Fruit fly (Drosophila melanogaster) ovary, adult (tissue): ENCODE data around the gene CG15771.
A peak's percentile ranks its signal among the peaks of the same experiment; 100 is the strongest.

Experiments
- CG17801 ChIP-seq: fragments of 200-800 bp; optimal IDR thresholded peaks from 2 replicates; lab custom pipeline; 2019; ENCODE audit warnings: missing biosample characterization, mild to moderate bottlenecking, missing genetic modification characterization, moderate library complexity; ENCODE audit not compliant: partially characterized antibody

Gene CG15771

DNA sequence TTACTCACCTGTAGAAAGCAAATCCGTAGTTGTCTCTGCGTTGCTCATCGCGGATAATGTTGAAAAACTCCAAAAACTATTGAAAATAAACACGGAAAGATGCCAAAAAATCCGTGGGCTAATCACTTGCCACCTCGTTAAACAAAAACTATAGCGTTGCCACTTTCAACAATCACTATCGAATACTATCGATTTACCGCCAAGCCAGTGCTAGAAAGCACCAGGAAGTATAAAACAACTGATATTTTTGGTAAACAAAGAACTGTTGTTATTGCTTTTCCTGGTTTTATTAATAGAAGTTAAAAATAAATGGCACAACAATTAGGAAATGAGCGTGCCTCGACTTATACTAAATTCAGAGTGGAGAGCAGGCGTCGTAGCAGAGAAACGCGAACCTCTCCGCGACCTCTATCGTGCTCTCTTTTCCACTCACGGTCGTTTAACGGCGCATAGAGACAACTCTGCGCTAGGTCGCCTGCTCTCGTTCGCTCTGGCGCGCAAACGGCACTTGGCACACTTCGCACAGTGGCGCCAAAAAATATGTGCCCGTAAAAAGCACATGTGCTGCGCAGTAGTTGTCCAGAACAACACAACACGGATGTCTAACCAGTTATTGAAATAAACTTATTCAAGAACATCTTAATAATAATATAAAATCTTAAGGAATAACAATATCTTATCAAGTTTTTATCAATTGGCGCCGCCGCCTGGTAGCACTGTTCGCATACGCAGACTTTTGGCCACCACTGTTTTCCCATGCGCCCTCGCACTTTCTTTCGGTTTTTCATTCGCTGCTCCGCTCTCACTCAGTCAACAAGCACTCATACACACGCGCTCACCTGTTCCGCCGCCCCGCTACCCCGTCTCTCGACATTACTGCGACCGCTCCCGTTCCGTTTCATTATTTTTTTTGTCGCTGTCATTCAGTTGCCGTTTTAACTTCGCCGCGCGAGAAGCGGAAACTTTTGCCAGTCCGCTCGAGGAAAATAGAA, at the start of gene CG15771, which contains the start of gene lin-52:
Gene CG15771 (plus strand): TSS at position 738 of the 992 bp plus-strand sequence.
Gene lin-52 (minus strand): TSS at position 122 of the 992 bp plus-strand sequence.
- peak; percentile 96 for TF ChIP-seq CG17801 (GFP tag; lab: Kevin White, UChicago)

DNA sequence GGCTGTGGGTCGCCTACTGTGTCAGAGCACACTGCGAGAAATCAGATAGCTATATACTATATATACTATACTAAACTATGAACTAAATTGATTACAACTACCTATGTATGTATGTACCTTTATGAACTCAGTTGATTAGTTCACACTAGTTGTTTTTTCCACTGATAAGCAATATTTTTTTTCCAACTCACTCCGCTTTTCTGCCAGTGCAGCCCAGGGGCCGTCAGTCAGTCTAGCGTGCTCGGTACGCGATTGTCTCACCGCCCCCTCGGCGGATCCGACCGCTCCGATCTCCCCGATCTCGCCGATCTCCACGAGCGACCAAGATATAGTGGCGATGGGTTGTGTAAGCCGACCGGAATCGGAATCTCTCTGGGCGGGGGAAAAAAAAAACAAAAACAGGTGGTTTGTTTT, 49.5 kb upstream of the CG15771 start:
- TF ChIP-seq CG17801 (GFP tag; lab: Kevin White, UChicago): no peak

DNA sequence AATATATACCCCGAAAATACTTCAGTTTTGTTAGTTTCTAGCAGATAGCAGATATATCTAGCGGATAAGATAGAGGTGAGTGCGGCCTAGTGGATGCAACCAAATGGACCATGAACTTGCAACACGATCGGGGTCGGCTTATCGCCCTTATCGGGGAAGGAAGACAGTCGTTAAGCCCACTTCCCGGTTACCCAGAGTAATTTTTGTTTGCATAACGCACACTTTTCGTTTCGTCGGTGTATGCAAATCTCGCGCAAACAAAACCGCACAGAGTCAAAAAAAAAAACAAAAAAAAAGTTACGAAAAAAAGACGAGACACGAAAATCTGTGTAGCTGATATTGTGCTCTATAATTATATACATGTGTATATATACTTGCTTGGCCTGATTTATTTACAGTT, 42.4 kb upstream of the CG15771 start:
- TF ChIP-seq CG17801 (GFP tag; lab: Kevin White, UChicago): no peak

DNA sequence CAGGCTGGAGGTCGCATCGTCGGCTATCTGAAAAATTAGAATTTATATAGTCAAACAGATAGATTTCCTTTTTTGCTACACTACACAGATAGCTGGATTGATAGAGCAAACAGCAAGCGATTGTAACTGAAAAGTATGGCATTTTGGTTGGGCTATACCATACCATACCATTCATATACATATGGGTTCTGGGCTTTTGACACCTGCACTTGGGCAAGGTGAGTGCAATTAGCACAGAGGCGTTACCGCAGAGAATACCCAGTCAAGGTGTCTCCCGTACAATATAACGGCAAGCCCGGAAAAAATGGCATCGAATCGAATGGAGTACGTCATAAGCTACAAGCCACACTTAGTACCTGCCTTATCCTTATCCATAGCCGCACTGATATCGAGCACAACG, 40.6 kb upstream of the CG15771 start:
- no peak for TF ChIP-seq CG17801 (GFP tag; lab: Kevin White, UChicago)

DNA sequence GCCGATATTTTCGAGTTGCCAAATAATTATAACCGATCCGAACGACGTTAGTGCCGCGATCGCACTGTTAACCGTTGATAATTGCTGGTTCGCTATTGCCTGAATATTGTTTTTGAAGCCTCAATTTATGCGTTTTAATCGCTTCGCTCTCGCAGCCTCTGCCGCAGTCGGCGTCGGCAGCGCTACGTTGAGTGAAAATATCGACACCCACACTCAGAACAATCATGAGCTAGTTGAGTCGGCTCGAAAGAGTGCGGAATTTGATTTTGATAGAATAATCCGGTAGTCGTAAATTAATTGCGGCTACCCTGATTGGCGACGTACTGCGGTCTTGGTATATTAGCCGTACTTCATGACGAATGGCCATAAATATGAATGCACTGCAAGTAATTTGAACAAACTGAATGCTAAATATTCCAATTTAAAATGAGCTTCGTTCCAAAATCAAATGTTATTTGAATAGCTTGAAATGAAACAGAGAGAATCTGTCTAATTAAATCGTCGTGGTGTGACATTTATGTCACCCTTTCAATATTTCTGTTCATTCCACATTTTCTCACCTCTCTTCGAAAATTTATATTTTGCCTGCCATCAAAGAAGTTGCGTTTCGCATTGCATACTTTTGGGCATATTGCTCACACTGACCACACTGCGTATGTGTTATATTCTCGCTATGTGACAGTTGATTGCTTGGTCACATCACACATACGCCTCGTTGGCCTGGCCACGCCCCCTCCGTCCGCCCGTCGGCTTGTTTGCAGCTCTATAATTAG, 39.7 kb upstream of the CG15771 start:
- TF ChIP-seq CG17801 (GFP tag; lab: Kevin White, UChicago): no peak

DNA sequence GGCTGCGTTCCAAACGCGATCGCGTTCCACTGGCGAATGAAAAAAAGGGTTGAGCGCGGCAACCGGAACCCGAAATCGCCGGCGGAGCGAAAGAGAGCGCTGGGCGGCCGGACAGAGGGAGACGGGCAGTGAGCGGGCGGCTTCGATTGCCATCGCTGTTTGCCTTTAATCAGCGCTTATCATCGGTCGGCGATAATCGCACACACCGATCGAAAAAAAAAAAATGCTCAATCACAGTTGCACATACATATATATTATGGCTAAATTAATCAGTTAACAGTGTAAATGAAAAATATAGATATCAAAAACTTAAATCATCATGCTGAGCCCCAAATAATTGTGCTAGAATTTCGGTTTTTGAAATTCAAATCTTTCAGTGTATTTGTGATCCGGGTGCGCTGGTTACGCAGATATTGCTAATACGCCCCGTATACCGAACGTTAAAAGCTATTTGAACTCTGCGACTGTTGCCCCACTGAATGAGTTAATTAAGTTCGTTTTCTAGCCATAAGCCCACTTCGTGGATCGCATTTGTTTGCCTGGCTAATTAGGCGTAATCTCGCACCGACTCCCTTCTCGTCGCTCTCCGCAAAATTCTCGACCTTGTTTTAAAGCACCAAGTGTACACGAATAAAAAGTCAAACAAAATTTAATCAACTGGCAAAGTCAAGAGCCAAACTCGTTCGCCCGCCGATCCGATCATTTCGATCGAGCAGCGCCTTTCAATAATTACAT, 37.5 kb upstream of the CG15771 start, which contains the start of gene CG33080:
Gene CG33080 (minus strand): TSS at position 38 of the 735 bp plus-strand sequence.
- TF ChIP-seq CG17801 (GFP tag; lab: Kevin White, UChicago): no peak

DNA sequence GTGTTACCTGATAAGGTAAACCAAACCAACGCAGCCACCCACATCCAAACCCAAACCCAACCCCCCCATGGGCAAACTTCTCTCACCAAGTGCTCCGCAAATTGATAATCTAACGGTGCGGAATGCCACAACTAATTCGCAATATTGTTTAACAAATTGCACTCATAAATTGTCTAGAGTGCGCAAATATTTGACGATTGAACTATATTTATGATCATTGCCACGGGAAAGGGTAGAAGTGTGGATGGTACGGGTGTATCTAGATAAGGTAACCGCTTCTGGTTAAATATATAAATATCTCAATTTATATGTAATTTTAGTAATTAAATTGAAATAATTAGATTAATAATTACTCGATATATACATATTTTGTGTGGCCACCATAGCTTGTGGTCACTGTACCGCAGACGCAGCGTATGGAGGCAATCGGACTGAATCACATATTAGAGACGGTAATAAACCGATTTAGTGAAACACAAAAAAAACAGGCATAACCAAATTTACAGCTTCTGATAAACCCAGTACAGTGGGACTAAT, 36.8 kb upstream of the CG15771 start:
- peak; percentile 72 for TF ChIP-seq CG17801 (GFP tag; lab: Kevin White, UChicago)

DNA sequence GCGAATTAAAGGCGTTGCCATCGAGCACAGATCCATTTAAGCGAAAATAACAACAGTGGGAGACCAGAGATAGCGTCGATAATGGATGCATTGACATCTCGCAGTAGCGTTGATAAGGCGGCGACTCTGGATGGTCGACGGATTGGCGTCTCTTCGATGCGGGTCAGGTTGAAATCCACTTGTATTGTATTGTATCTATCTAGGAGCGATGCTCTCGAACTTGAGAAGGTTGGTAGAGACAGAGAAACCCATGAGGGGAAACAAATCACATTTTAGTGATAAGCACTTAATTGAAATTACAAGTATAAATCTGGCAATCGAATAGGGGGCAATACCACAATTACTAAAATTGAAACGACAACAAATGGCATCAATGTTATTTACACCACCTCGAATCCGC, 31.8 kb upstream of the CG15771 start:
- no peak for TF ChIP-seq CG17801 (GFP tag; lab: Kevin White, UChicago)

DNA sequence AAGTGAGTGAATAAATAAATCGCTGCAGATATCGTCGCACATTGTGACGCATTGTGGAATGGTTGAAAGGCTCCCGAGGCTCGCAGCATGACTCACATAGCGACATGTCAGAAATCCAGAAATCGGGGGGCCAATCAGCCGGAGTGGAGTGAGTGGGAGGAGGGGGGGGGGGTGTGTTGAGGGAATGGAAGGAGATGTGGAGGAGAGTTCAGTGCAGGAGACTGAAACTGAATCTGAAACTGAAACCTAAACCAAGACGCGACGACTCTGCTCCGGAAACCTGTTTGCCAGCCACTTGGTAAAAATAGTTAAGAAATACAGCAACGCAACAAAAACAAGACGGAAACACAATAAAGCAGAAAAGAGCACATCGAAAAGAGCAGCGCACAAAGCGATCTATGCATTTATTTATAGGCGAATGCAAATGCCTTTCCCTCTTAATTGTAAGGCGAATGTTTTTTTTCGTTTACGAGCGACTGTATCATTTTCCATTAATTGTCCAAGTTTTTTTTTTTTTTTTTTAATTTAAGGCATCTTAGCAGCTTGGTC, 31.1 kb upstream of the CG15771 start:
- no peak for TF ChIP-seq CG17801 (GFP tag; lab: Kevin White, UChicago)

DNA sequence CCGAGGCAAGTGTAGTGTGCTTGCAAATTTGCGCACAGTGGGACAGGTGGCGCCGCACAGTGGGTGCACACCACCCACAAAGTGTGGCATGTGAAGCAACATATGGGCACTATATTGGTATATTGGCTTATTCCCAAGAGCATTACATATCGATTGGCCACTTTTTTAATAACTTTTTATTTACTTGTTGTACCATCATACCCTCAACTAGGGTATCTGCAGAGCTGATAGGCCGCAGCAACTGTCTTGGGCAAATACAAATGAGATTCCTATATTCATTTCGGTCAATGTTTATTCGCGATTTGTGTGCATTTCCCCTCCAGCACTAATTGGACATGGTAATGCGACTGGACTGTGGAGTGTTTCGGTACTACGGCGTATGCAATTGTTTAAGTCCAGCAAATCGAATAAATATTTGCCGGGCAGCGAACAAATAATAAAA, 30.6 kb upstream of the CG15771 start:
- TF ChIP-seq CG17801 (GFP tag; lab: Kevin White, UChicago): no peak

DNA sequence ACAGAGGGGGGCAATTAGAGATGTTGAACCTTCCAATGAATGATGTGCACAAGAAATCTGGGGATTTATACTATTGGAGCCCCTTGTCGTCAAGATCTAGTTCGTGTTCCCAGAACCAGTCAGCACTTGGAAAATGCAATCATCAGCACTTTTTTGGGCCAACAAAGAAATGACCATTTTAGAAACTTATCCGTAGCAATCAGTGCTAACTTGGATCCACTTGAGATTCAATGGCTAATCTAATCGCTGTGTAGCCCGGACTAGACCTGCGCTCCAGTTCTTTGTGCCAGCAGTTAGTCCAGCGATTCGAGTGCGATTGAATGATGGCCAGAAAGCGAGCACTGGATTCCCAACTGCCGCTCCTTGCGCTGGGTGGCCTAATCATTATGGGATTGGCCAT, 22.9 kb upstream of the CG15771 start, which contains the start of gene CG15773:
Gene CG15773 (plus strand): TSS at position 301 of the 400 bp plus-strand sequence.
- TF ChIP-seq CG17801 (GFP tag; lab: Kevin White, UChicago): no peak

DNA sequence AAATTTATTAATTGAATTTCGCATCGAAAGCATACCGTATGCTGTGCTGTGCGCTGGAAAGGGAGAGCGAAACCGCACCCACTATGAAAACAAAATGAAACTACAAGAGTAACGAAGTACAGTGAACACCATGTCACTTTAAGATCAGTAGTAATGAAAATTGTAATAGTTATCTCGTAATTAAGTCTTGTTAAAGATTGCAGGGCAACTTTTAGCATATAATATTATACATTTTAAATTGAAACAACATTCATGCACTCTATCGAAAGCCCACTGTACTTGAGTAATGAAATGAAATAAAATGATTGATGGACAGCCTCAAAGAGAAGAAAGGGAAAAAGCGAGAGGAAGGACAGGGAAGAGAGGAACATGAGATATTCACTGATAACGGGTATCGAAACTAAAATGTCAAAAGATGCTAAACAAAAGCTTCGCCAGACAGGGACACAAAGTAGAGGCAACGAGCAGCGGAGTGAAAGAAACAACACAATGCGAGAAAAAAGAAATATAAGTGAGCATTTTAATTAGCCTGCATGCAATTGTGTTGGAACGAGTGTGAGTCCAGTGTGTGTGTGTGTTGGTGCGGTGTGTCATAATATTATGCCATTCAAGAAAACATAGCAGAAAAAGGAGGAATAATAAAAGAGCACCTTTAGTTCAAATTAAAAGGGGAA, 20.0 kb upstream of the CG15771 start:
- TF ChIP-seq CG17801 (GFP tag; lab: Kevin White, UChicago): peak; percentile 97

DNA sequence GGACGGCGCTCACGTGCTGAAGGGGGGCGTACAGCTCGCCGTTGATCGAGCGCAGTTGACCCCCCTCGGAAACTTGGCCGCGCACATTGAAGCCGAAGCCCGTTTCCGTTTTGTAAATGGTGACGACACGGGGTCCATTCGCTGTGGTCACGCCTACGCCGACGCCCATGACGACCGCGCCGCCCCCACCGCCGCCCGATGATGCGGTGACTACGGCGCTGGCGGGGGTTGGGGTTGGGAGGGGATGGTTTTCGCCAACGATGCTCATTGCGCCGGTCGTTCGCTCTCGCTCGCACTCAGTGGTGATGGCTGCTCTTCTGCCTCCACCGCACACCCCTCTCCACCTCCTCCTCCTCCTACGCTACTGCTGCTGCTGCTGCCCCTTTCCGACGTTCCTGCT, 18.2 kb upstream of the CG15771 start:
- TF ChIP-seq CG17801 (GFP tag; lab: Kevin White, UChicago): no peak
